Worm (Caenorhabditis elegans) whole organism, midembryonic: ENCODE measurements around the gene mlt-11.

Experiments
- T22C8.4 ChIP-seq: fragments of 200-800 bp; sonication (Bioruptor generic); IDR thresholded peaks from 2 replicates; pipeline ENCODE4 v1.3.6; 2022; ENCODE audit warnings: missing genetic modification characterization, missing compliant biosample characterization
- cog-1 ChIP-seq: sonication (generic microtip); optimal IDR thresholded peaks from 2 replicates; lab custom pipeline; 2016; ENCODE audit warnings: missing genetic modification characterization, missing compliant biosample characterization
- flt-1 ChIP-seq: fragments of 200-800 bp; sonication (Bioruptor generic); IDR thresholded peaks from 2 replicates; pipeline ENCODE4 v1.3.6; 2022; ENCODE audit warnings: missing genetic modification characterization, missing compliant biosample characterization
- ref-1 ChIP-seq: fragments of 200-800 bp; sonication (Bioruptor generic); conservative IDR thresholded peaks from 2 replicates; pipeline ENCODE4 v1.3.6; 2022; ENCODE audit warnings: missing genetic modification reagents, missing genetic modification characterization, missing compliant biosample characterization

ce11 chrV:20727458-20727857 lies 60.5 kb downstream of the mlt-11 start:
- no peak for TF ChIP-seq ref-1 (GFP tag; lab: Robert Waterston, UW)
- TF ChIP-seq flt-1, result no peak
- TF ChIP-seq T22C8.4 (GFP tag; lab: Robert Waterston, UW), result no peak
- no peak for TF ChIP-seq cog-1
